Worm (Caenorhabditis elegans) whole organism, L2 larva: Measurements from ENCODE around the gene srh-47.

Experiments
- R02D3.7 ChIP-seq: fragments of 150-350 bp; optimal IDR thresholded peaks from 2 replicates; lab custom pipeline; 2014; ENCODE audit warnings: missing biosample characterization, missing genetic modification characterization
- nhr-10 ChIP-seq: sonication (generic microtip); optimal IDR thresholded peaks from 2 replicates; lab custom pipeline; 2017; ENCODE audit warnings: missing biosample characterization, missing genetic modification characterization
- nhr-77 ChIP-seq: fragments of 150-350 bp; optimal IDR thresholded peaks from 2 replicates; lab custom pipeline; 2014; ENCODE audit warnings: missing biosample characterization, missing genetic modification characterization
- peb-1 ChIP-seq: fragments of 150-350 bp; optimal IDR thresholded peaks from 2 replicates; lab custom pipeline; 2014; ENCODE audit warnings: missing biosample characterization, missing genetic modification characterization

- no peak for TF ChIP-seq R02D3.7 (tag; lab: Kevin White, UChicago)
- no peak for TF ChIP-seq peb-1 (tag; lab: Kevin White, UChicago)
- no peak for TF ChIP-seq nhr-10
- no peak for TF ChIP-seq nhr-77
Measured at ce11 chrV:11260622-11261021, 39.8 kb downstream of the srh-47 start, which contains the start of gene F07B10.7.
